Worm (Caenorhabditis elegans) whole organism, late embryonic: ENCODE results near the gene ppk-2.

Source experiments
- ama-1 ChIP-seq: fragments of 150-350 bp; optimal IDR thresholded peaks from 2 replicates; lab custom pipeline; 2014
- ets-4 ChIP-seq: sonication (generic microtip); optimal IDR thresholded peaks from 2 replicates; lab custom pipeline; 2016; ENCODE audit warnings: missing genetic modification characterization, missing compliant biosample characterization
- fkh-10 ChIP-seq: fragments of 150-350 bp; optimal IDR thresholded peaks from 2 replicates; lab custom pipeline; 2014; ENCODE audit warnings: missing biosample characterization, missing genetic modification reagents, missing genetic modification characterization
- fkh-6 ChIP-seq: sonication (generic microtip); optimal IDR thresholded peaks from 2 replicates; lab custom pipeline; 2016; ENCODE audit warnings: missing genetic modification characterization, missing compliant biosample characterization
- lim-6 ChIP-seq: sonication (generic microtip); optimal IDR thresholded peaks from 2 replicates; lab custom pipeline; 2016; ENCODE audit warnings: missing genetic modification characterization, missing compliant biosample characterization
- pqm-1 ChIP-seq: sonication (generic microtip); optimal IDR thresholded peaks from 2 replicates; lab custom pipeline; 2016; ENCODE audit warnings: missing genetic modification characterization, missing compliant biosample characterization

DNA sequence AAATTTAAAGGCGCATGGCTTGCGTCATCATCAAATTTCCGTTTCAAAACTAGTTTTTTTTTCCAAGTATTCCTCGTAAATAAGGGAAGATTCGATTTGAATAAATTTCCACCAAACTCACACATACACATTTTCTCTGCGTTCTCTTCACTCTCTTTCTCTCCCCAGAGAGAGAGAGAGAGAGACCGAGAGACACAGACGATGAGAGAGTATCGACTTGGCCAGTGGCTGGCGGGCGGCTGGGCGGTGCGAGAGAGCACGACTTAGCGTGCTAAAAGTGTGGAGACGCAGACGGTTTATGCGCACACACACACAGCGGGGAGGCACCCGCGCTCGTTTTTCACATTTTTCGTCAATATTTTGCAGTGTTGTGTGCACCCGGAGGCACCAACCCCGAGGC is 1.3 kb upstream of the ppk-2 start:
- peak; percentile 23 for TF ChIP-seq fkh-6
- TF ChIP-seq lim-6 = no peak
- no peak for TF ChIP-seq fkh-10 (GFP tag; lab: Kevin White, UChicago)
- no peak for TF ChIP-seq pqm-1
- TF ChIP-seq ama-1 (lab: Kevin White, UChicago) = no peak
- no peak for TF ChIP-seq ets-4
